Worm (Caenorhabditis elegans) whole organism, L4 larva: ENCODE results near the gene crls-1.

Source experiments
- ceh-28 ChIP-seq: fragments of 150-350 bp; optimal IDR thresholded peaks from 2 replicates; lab custom pipeline; 2014; ENCODE audit warnings: missing biosample characterization, missing genetic modification reagents, missing genetic modification characterization
- ceh-82 ChIP-seq: sonication (generic microtip); optimal IDR thresholded peaks from 2 replicates; lab custom pipeline; 2017; ENCODE audit warnings: missing biosample characterization, missing genetic modification characterization
- fos-1 ChIP-seq: fragments of 150-350 bp; optimal IDR thresholded peaks from 2 replicates; lab custom pipeline; 2014; ENCODE audit warnings: missing biosample characterization, missing genetic modification characterization
- lin-13 ChIP-seq: fragments of 150-350 bp; optimal IDR thresholded peaks from 2 replicates; lab custom pipeline; 2014; ENCODE audit warnings: missing biosample characterization, missing genetic modification reagents, missing genetic modification characterization
- lin-39 ChIP-seq: fragments of 150-350 bp; optimal IDR thresholded peaks from 2 replicates; lab custom pipeline; 2014; ENCODE audit warnings: missing biosample characterization, missing genetic modification reagents, missing genetic modification characterization
- lsy-2 ChIP-seq, 2 experiments: fragments of 150-350 bp in 1 of 2; sonication (generic microtip) in 1 of 2; optimal IDR thresholded peaks; 2 replicates each; lab custom pipeline; 2014 to 2017; ENCODE audit warnings: missing biosample characterization in 2 of 2, missing genetic modification characterization in 2 of 2
- madf-5 ChIP-seq, 2 experiments: fragments of 200-800 bp; sonication (Bioruptor generic); IDR thresholded peaks; 2 replicates each; pipeline ENCODE4 v1.3.6; 2022; ENCODE audit warnings: missing compliant biosample characterization in 2 of 2, missing genetic modification characterization in 2 of 2
- mep-1 ChIP-seq: fragments of 150-350 bp; sonication (generic microtip); optimal IDR thresholded peaks from 3 replicates; lab custom pipeline; 2014; ENCODE audit warnings: missing biosample characterization, missing genetic modification characterization
- nhr-11 ChIP-seq: fragments of 150-350 bp; optimal IDR thresholded peaks from 2 replicates; lab custom pipeline; 2014; ENCODE audit warnings: missing biosample characterization, missing genetic modification characterization
- nhr-42 ChIP-seq: fragments of 200-800 bp; sonication (Bioruptor generic); IDR thresholded peaks from 2 replicates; pipeline ENCODE4 v1.3.6; 2022; ENCODE audit warnings: missing genetic modification characterization, missing compliant biosample characterization
- saeg-2 ChIP-seq: fragments of 200-800 bp; sonication (Bioruptor generic); IDR thresholded peaks from 2 replicates; pipeline ENCODE4 v1.3.6; 2022; ENCODE audit warnings: missing genetic modification reagents, missing genetic modification characterization, missing compliant biosample characterization

DNA sequence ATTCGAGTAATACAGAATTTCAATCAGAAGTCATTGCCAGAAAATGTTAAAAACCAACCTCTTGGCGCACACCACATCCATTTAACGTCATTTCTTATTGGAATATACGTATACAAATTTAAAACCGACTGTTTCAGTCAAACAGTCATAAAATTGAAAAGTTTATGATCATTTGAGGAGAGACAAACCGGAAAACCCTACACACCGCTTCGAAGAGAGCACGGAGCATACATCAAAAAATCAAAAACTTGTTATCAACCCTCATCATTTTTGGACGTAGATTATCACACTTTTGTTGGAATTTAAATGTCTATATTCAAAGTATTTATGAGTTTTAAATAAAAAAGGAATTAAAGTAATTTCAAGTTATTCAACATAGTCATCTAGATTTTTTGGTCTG is 18.7 kb downstream of the crls-1 start, which contains the start of gene T24C4.10:
- no peak for TF ChIP-seq ceh-28 (tag; lab: Kevin White, UChicago)
- TF ChIP-seq nhr-42 (GFP tag; lab: Robert Waterston, UW): no peak
- no peak for TF ChIP-seq madf-5 (GFP tag; IDR thresholded peaks at IDR 0.05; lab: Robert Waterston, UW)
- no peak for TF ChIP-seq mep-1 (tag; lab: Kevin White, UChicago)
- no peak for TF ChIP-seq nhr-11
- TF ChIP-seq lin-39 (tag; lab: Kevin White, UChicago): no peak
- TF ChIP-seq saeg-2 (GFP tag; lab: Robert Waterston, UW): no peak
- TF ChIP-seq lsy-2 (tag; optimal IDR thresholded peaks at IDR 0.05; lab: Kevin White, UChicago): no peak
- TF ChIP-seq fos-1: no peak
- no peak for TF ChIP-seq lin-13 (GFP tag; lab: Kevin White, UChicago)
- no peak for TF ChIP-seq ceh-82 (tag; lab: Kevin White, UChicago)
